Fruit fly (Drosophila melanogaster) whole organism, embryonic: Measurements from ENCODE around the gene dmrt93B.

ENCODE experiments used
- B-H2 ChIP-seq: fragments of 200-800 bp; sonication (Bioruptor generic); optimal IDR thresholded peaks from 2 replicates; lab custom pipeline; 2018; ENCODE audit warnings: missing biosample characterization, mild to moderate bottlenecking, missing genetic modification characterization
- Bdp1 ChIP-seq: fragments of 200-800 bp; sonication (Bioruptor generic); optimal IDR thresholded peaks from 3 replicates; lab custom pipeline; 2016; ENCODE audit warnings: missing biosample characterization, missing genetic modification characterization
- CG1024 ChIP-seq: fragments of 200-800 bp; sonication (Bioruptor generic); IDR thresholded peaks from 2 replicates; pipeline ENCODE4 v1.3.6; 2022; ENCODE audit warnings: missing biosample characterization, missing genetic modification characterization
- CG10321 ChIP-seq: fragments of 200-800 bp; sonication (Bioruptor generic); IDR thresholded peaks from 2 replicates; pipeline ENCODE4 v1.3.6; 2022; ENCODE audit warnings: missing biosample characterization, missing genetic modification characterization
- CG10654 ChIP-seq: fragments of 200-800 bp; sonication (Bioruptor generic); optimal IDR thresholded peaks from 2 replicates; lab custom pipeline; 2016; ENCODE audit warnings: missing biosample characterization, missing genetic modification characterization
- CG11456 ChIP-seq: fragments of 200-800 bp; sonication (Bioruptor generic); IDR thresholded peaks from 3 replicates; pipeline ENCODE4 v1.3.6; 2022; ENCODE audit warnings: missing biosample characterization, missing genetic modification characterization
- CG12391 ChIP-seq: fragments of 200-800 bp; sonication (Bioruptor generic); optimal IDR thresholded peaks from 3 replicates; lab custom pipeline; 2018; ENCODE audit warnings: missing biosample characterization, mild to moderate bottlenecking, missing genetic modification characterization, moderate library complexity
- CG13424 ChIP-seq: fragments of 200-800 bp; sonication (Bioruptor generic); optimal IDR thresholded peaks from 2 replicates; lab custom pipeline; 2019; ENCODE audit warnings: missing biosample characterization, mild to moderate bottlenecking, missing genetic modification characterization, moderate library complexity
- CG15696 ChIP-seq: fragments of 200-800 bp; sonication (Bioruptor generic); optimal IDR thresholded peaks from 2 replicates; lab custom pipeline; 2019; ENCODE audit warnings: missing biosample characterization, mild to moderate bottlenecking, missing genetic modification characterization, moderate library complexity
- CG16863 ChIP-seq: fragments of 200-800 bp; sonication (Bioruptor generic); optimal IDR thresholded peaks from 3 replicates; lab custom pipeline; 2016; ENCODE audit warnings: missing biosample characterization, missing genetic modification characterization
- CG1792 ChIP-seq: fragments of 200-800 bp; sonication (Bioruptor generic); optimal IDR thresholded peaks from 2 replicates; lab custom pipeline; 2016; ENCODE audit warnings: missing biosample characterization, missing genetic modification characterization
- CG18011 ChIP-seq: fragments of 200-800 bp; sonication (Bioruptor generic); optimal IDR thresholded peaks from 2 replicates; lab custom pipeline; 2017; ENCODE audit warnings: missing biosample characterization, missing genetic modification characterization, mild to moderate bottlenecking, moderate library complexity, missing genotype
- CG31441 ChIP-seq: fragments of 200-800 bp; sonication (Bioruptor generic); IDR thresholded peaks from 2 replicates; pipeline ENCODE4 v1.3.6; 2022; ENCODE audit warnings: missing biosample characterization, missing genetic modification characterization
- CG4282 ChIP-seq: fragments of 200-800 bp; sonication (Bioruptor generic); optimal IDR thresholded peaks from 2 replicates; lab custom pipeline; 2016; ENCODE audit warnings: missing biosample characterization, missing genetic modification characterization
- CG4854 ChIP-seq: fragments of 200-800 bp; sonication (Bioruptor generic); optimal IDR thresholded peaks from 2 replicates; lab custom pipeline; 2016; ENCODE audit warnings: missing biosample characterization, missing genetic modification characterization, inconsistent platforms
- CG5180 ChIP-seq: fragments of 200-800 bp; sonication (Bioruptor generic); optimal IDR thresholded peaks from 3 replicates; lab custom pipeline; 2017; ENCODE audit warnings: missing biosample characterization, missing genetic modification characterization, mild to moderate bottlenecking, moderate library complexity, missing genetic modification reagents
- CG6272 ChIP-seq: fragments of 200-800 bp; sonication (Bioruptor generic); IDR thresholded peaks from 2 replicates; pipeline ENCODE4 v1.3.6; 2022; ENCODE audit warnings: missing biosample characterization, missing genetic modification characterization
- CG7271 ChIP-seq: fragments of 200-800 bp; sonication (Bioruptor generic); optimal IDR thresholded peaks from 2 replicates; lab custom pipeline; 2018; ENCODE audit warnings: missing biosample characterization, mild to moderate bottlenecking, missing genetic modification characterization, moderate library complexity
- CG7839 ChIP-seq: fragments of 200-800 bp; sonication (Bioruptor generic); optimal IDR thresholded peaks from 3 replicates; lab custom pipeline; 2018; ENCODE audit warnings: missing biosample characterization, mild to moderate bottlenecking, missing genetic modification characterization, moderate library complexity
- CG8290 ChIP-seq, 3 experiments: fragments of 200-800 bp; sonication (Bioruptor generic); optimal IDR thresholded peaks; 2 replicates each; lab custom pipeline; 2016 to 2019; ENCODE audit warnings: missing biosample characterization in 3 of 3, missing genetic modification characterization in 3 of 3, mild to moderate bottlenecking in 2 of 3, moderate library complexity in 1 of 3
- CG8359 ChIP-seq: fragments of 200-800 bp; sonication (Bioruptor generic); optimal IDR thresholded peaks from 2 replicates; lab custom pipeline; 2017; ENCODE audit warnings: missing biosample characterization, mild to moderate bottlenecking, missing genetic modification characterization, borderline replicate concordance
- CG9609 ChIP-seq: fragments of 200-800 bp; sonication (Bioruptor generic); optimal IDR thresholded peaks from 3 replicates; lab custom pipeline; 2016; ENCODE audit warnings: missing biosample characterization, missing genetic modification characterization
- Dek ChIP-seq: fragments of 200-800 bp; sonication (Bioruptor generic); optimal IDR thresholded peaks from 3 replicates; lab custom pipeline; 2019; ENCODE audit warnings: missing biosample characterization, mild to moderate bottlenecking, missing genetic modification characterization, moderate library complexity
- Dll ChIP-seq: fragments of 200-800 bp; sonication (Bioruptor generic); IDR thresholded peaks from 4 replicates; pipeline ENCODE4 v1.3.6; 2022; ENCODE audit warnings: missing biosample characterization, missing genetic modification characterization; ENCODE audit not compliant: partially characterized antibody
- ERR ChIP-seq: fragments of 200-800 bp; sonication (Bioruptor generic); optimal IDR thresholded peaks from 2 replicates; lab custom pipeline; 2016; ENCODE audit warnings: missing biosample characterization, missing genetic modification characterization
- Hr78 ChIP-seq, 2 experiments: fragments of 200-800 bp in 1 of 2; fragments of >200 bp in 1 of 2; sonication (Bioruptor generic) in 1 of 2; optimal IDR thresholded peaks; 2 replicates each; lab custom pipeline; 2017 to 2019; ENCODE audit warnings: missing biosample characterization in 2 of 2, missing genetic modification characterization in 2 of 2, mild to moderate bottlenecking in 1 of 2, moderate library complexity in 1 of 2
- Lhr ChIP-seq: fragments of 200-800 bp; sonication (Bioruptor generic); optimal IDR thresholded peaks from 3 replicates; lab custom pipeline; 2017; ENCODE audit warnings: mild to moderate bottlenecking, missing biosample characterization, missing genetic modification reagents, missing genetic modification characterization
- Lim3 ChIP-seq: fragments of 200-800 bp; sonication (Bioruptor generic); IDR thresholded peaks from 2 replicates; pipeline ENCODE4 v1.3.6; 2022; ENCODE audit warnings: missing biosample characterization, missing genetic modification characterization
- Lpt ChIP-seq: fragments of >200 bp; optimal IDR thresholded peaks from 2 replicates; lab custom pipeline; 2018; ENCODE audit warnings: missing biosample characterization, missing genetic modification characterization
- Mes4 ChIP-seq: fragments of 200-800 bp; sonication (Bioruptor generic); optimal IDR thresholded peaks from 2 replicates; lab custom pipeline; 2016; ENCODE audit warnings: missing biosample characterization, missing genetic modification characterization
- Myb ChIP-seq: fragments of 200-800 bp; sonication (Bioruptor generic); optimal IDR thresholded peaks from 2 replicates; lab custom pipeline; 2016; ENCODE audit warnings: missing biosample characterization, missing genetic modification characterization
- Xbp1 ChIP-seq: fragments of 200-800 bp; sonication (Bioruptor generic); optimal IDR thresholded peaks from 3 replicates; lab custom pipeline; 2016; ENCODE audit warnings: missing biosample characterization, mild to moderate bottlenecking, missing genetic modification characterization
- abd-A ChIP-seq: fragments of 200-800 bp; sonication (Bioruptor generic); optimal IDR thresholded peaks from 3 replicates; lab custom pipeline; 2019; ENCODE audit warnings: missing biosample characterization, mild to moderate bottlenecking, missing genetic modification characterization, moderate library complexity
- al ChIP-seq: fragments of 200-800 bp; sonication (Bioruptor generic); IDR thresholded peaks from 2 replicates; pipeline ENCODE4 v1.3.6; 2022; ENCODE audit warnings: missing biosample characterization, missing genetic modification characterization
- bsh ChIP-seq, 2 experiments: fragments of 200-800 bp; sonication (Bioruptor generic); optimal IDR thresholded peaks; 2 replicates each; lab custom pipeline; 2017 to 2018; ENCODE audit warnings: mild to moderate bottlenecking in 2 of 2, missing biosample characterization in 2 of 2, missing genetic modification characterization in 2 of 2, moderate library complexity in 1 of 2
- chif ChIP-seq, 2 experiments: fragments of 200-800 bp; sonication (Bioruptor generic); optimal IDR thresholded peaks; 3 replicates each; lab custom pipeline; 2016; ENCODE audit warnings: missing biosample characterization in 2 of 2, missing genetic modification characterization in 2 of 2
- dan ChIP-seq: fragments of 200-800 bp; sonication (Bioruptor generic); IDR thresholded peaks from 2 replicates; pipeline ENCODE4 v1.3.6; 2022; ENCODE audit warnings: missing biosample characterization, missing genetic modification characterization
- dati ChIP-seq: fragments of 200-800 bp; sonication (Bioruptor generic); IDR thresholded peaks from 2 replicates; pipeline ENCODE4 v1.3.6; 2022; ENCODE audit warnings: missing biosample characterization, missing genetic modification characterization
- ewg ChIP-seq: fragments of 200-800 bp; sonication (Bioruptor generic); optimal IDR thresholded peaks from 3 replicates; lab custom pipeline; 2017; ENCODE audit warnings: mild to moderate bottlenecking, missing biosample characterization, missing genetic modification reagents, missing genetic modification characterization
- maf-S ChIP-seq: fragments of 200-800 bp; sonication (Bioruptor generic); optimal IDR thresholded peaks from 2 replicates; lab custom pipeline; 2016; ENCODE audit warnings: missing biosample characterization, missing genetic modification characterization
- mld ChIP-seq: fragments of 200-800 bp; sonication (Bioruptor generic); IDR thresholded peaks from 3 replicates; pipeline ENCODE4 v1.3.6; 2022; ENCODE audit warnings: missing biosample characterization, missing genetic modification characterization; ENCODE audit not compliant: partially characterized antibody
- phol ChIP-seq: fragments of 200-800 bp; sonication (Bioruptor generic); optimal IDR thresholded peaks from 3 replicates; lab custom pipeline; 2018; ENCODE audit warnings: missing biosample characterization, mild to moderate bottlenecking, missing genetic modification characterization, moderate library complexity
- pnt ChIP-seq: fragments of 200-800 bp; sonication (Bioruptor generic); optimal IDR thresholded peaks from 3 replicates; lab custom pipeline; 2016; ENCODE audit warnings: missing biosample characterization, missing genetic modification characterization
- sc ChIP-seq, 3 experiments: fragments of >200 bp in 2 of 3; fragments of 200-800 bp in 1 of 3; sonication (Bioruptor generic) in 1 of 3; optimal IDR thresholded peaks; 2 replicates in 2 of 3; 3 replicates in 1 of 3; lab custom pipeline; 2017; ENCODE audit warnings: mild to moderate bottlenecking in 1 of 3, missing biosample characterization in 1 of 3, missing genetic modification characterization in 1 of 3, missing genetic modification reagents in 1 of 3
- seq ChIP-seq: fragments of 200-800 bp; sonication (Bioruptor generic); IDR thresholded peaks from 2 replicates; pipeline ENCODE4 v1.3.6; 2022; ENCODE audit warnings: missing biosample characterization, missing genetic modification characterization
- tll ChIP-seq, 2 experiments: fragments of 200-800 bp in 1 of 2; fragments of >200 bp in 1 of 2; sonication (Bioruptor generic) in 1 of 2; optimal IDR thresholded peaks; 2 replicates each; lab custom pipeline; 2017 to 2019; ENCODE audit warnings: missing biosample characterization in 2 of 2, missing genetic modification characterization in 2 of 2, mild to moderate bottlenecking in 1 of 2, moderate library complexity in 1 of 2
- tup ChIP-seq: fragments of 200-800 bp; sonication (Bioruptor generic); optimal IDR thresholded peaks from 2 replicates; lab custom pipeline; 2016; ENCODE audit warnings: missing biosample characterization, mild to moderate bottlenecking, missing genetic modification characterization, moderate library complexity

The dmrt93B gene

dm6 chr3R:21064000-21064924, 9.5 kb upstream of the dmrt93B start, which contains the start of gene Cortactin (continued):
- peak; percentile 10 for TF ChIP-seq abd-A
- TF ChIP-seq Mes4 (GFP tag; lab: Kevin White, UChicago), result no peak
- TF ChIP-seq pnt (GFP tag; lab: Kevin White, UChicago), result no peak
- TF ChIP-seq dan (GFP tag; lab: Robert Waterston, UW), result no peak
- no peak for TF ChIP-seq sc (optimal IDR thresholded peaks at IDR 0.05; lab: Kevin White, UChicago)
- TF ChIP-seq sc (GFP tag; optimal IDR thresholded peaks at IDR 0.05; lab: Kevin White, UChicago), result no peak
- TF ChIP-seq chif (GFP tag; optimal IDR thresholded peaks at IDR 0.05; lab: Kevin White, UChicago), result no peak
- TF ChIP-seq CG18011 (GFP tag; lab: Kevin White, UChicago), result peak; percentile 98
- no peak for TF ChIP-seq CG7271 (tag; lab: Kevin White, UChicago)
- peak; percentile 96 for TF ChIP-seq Dll (GFP tag; lab: Robert Waterston, UW)
- TF ChIP-seq Xbp1 (GFP tag; lab: Kevin White, UChicago), result no peak
- TF ChIP-seq seq (GFP tag; lab: Robert Waterston, UW), result no peak
- no peak for TF ChIP-seq dati (GFP tag; lab: Robert Waterston, UW)
- TF ChIP-seq Lim3 (GFP tag; lab: Robert Waterston, UW), result no peak
- no peak for TF ChIP-seq CG7839 (tag; lab: Kevin White, UChicago)
- no peak for TF ChIP-seq CG5180 (GFP tag; lab: Kevin White, UChicago)
- no peak for TF ChIP-seq CG15696 (tag; lab: Kevin White, UChicago)
- peak; percentile 70 for TF ChIP-seq mld (GFP tag; lab: Robert Waterston, UW)
- no peak for TF ChIP-seq CG8359 (GFP tag; lab: Kevin White, UChicago)
- no peak for TF ChIP-seq CG1024
- 0 out of 2 replicates have a peak, but pooled peaks have one; percentile 14 for TF ChIP-seq CG6272 (GFP tag; lab: Robert Waterston, UW)
- TF ChIP-seq Dek (tag; lab: Kevin White, UChicago), result peak; percentile 1
- no peak for TF ChIP-seq Bdp1 (GFP tag; lab: Kevin White, UChicago)
- peak; percentile 48 for TF ChIP-seq B-H2 (GFP tag; lab: Kevin White, UChicago)
- no peak for TF ChIP-seq bsh (GFP tag; optimal IDR thresholded peaks at IDR 0.05; lab: Kevin White, UChicago)
- no peak for TF ChIP-seq Hr78 (GFP tag; optimal IDR thresholded peaks at IDR 0.05; lab: Kevin White, UChicago)
- peak; percentile 67 for TF ChIP-seq Myb (GFP tag; lab: Kevin White, UChicago)
- no peak for TF ChIP-seq CG9609 (GFP tag; lab: Kevin White, UChicago)
- TF ChIP-seq al, result no peak
- TF ChIP-seq CG31441 (GFP tag; lab: Robert Waterston, UW), result no peak
- no peak for TF ChIP-seq CG4854 (GFP tag; lab: Kevin White, UChicago)
- TF ChIP-seq CG10321 (GFP tag; lab: Robert Waterston, UW), result no peak
- no peak for TF ChIP-seq CG11456 (GFP tag; lab: Robert Waterston, UW)
- TF ChIP-seq ewg (GFP tag; lab: Kevin White, UChicago), result no peak
- TF ChIP-seq CG1792, result no peak
- TF ChIP-seq CG10654, result no peak
- TF ChIP-seq CG8290 (GFP tag; optimal IDR thresholded peaks at IDR 0.05; lab: Kevin White, UChicago), result no peak
- TF ChIP-seq CG8290 (tag; optimal IDR thresholded peaks at IDR 0.05; lab: Kevin White, UChicago), result peak; percentile 68 to 86
- TF ChIP-seq CG13424, result no peak
- TF ChIP-seq tup (GFP tag; lab: Kevin White, UChicago), result no peak
- TF ChIP-seq CG12391, result no peak
- TF ChIP-seq CG16863 (GFP tag; lab: Kevin White, UChicago), result no peak
- TF ChIP-seq phol (tag; lab: Kevin White, UChicago), result peak; percentile 32
- TF ChIP-seq Lhr (GFP tag; lab: Kevin White, UChicago), result peak; percentile 9
- TF ChIP-seq Lpt (GFP tag; lab: Kevin White, UChicago), result no peak
- TF ChIP-seq ERR, result no peak
- TF ChIP-seq maf-S (GFP tag; lab: Kevin White, UChicago), result no peak
- TF ChIP-seq CG4282, result no peak
- TF ChIP-seq tll (GFP tag; optimal IDR thresholded peaks at IDR 0.05; lab: Kevin White, UChicago), result peak in 1 of 2 experiments; percentile 37
